Fruit fly (Drosophila melanogaster): ENCODE measurements around the gene CG31988.

DNA sequence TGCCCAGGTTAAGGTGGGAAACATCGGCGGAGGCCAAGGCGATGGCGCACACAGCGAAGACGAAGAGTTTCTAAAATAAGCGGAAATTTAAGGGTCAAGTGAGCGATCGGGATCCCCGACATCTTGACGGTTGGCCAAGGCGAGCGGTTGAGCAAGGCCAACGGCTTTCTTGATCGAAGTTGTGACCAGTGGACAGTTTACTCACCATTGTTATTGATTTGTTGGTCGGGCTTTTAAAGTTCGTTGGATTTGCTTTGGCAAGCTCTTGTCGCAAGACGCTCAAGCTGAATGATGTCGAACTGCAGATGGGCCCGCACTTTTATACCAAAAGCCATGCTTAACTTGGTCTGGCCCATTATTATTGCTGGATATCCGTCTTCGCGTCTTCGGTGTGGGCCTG is 30.8 kb upstream of the CG31988 start:
- TF ChIP-seq Hnf4 (GFP tag; optimal IDR thresholded peaks at IDR 0.05) (no peak), N (GFP tag; optimal IDR thresholded peaks at IDR 0.05) (no peak), lola (GFP tag; optimal IDR thresholded peaks at IDR 0.05) (no peak), Hr83 (GFP tag; optimal IDR thresholded peaks at IDR 0.05; ENCODE audit: poor library complexity, severe bottlenecking) (no peak), rgr (GFP tag; optimal IDR thresholded peaks at IDR 0.05) (no peak), h (GFP tag; optimal IDR thresholded peaks at IDR 0.05) (no peak)

All from whole organism, wandering third instar larva.